Worm (Caenorhabditis elegans) whole organism, late embryonic: ENCODE results near the gene smg-8.

ENCODE experiments used
- C08G9.2 ChIP-seq: sonication (generic microtip); optimal IDR thresholded peaks from 2 replicates; lab custom pipeline; 2016; ENCODE audit warnings: mild to moderate bottlenecking, missing genetic modification characterization, moderate library complexity, missing compliant biosample characterization
- K02D7.2 ChIP-seq: sonication (generic microtip); optimal IDR thresholded peaks from 2 replicates; lab custom pipeline; 2017; ENCODE audit warnings: mild to moderate bottlenecking, missing genetic modification characterization, missing compliant biosample characterization
- K09A11.1 ChIP-seq: sonication (generic microtip); optimal IDR thresholded peaks from 2 replicates; lab custom pipeline; 2017; ENCODE audit warnings: antibody characterized with exemption, mild to moderate bottlenecking, missing genetic modification characterization, missing compliant biosample characterization; ENCODE audit not compliant: insufficient read depth
- T23F11.4 ChIP-seq: fragments of 200-800 bp; sonication (Bioruptor generic); optimal IDR thresholded peaks from 2 replicates; lab custom pipeline; 2018; ENCODE audit warnings: mild to moderate bottlenecking, missing genetic modification characterization, missing compliant biosample characterization
- Y22D7AL.16 ChIP-seq: sonication (generic microtip); optimal IDR thresholded peaks from 2 replicates; lab custom pipeline; 2016; ENCODE audit warnings: missing genetic modification characterization, missing compliant biosample characterization
- ama-1 ChIP-seq: fragments of 150-350 bp; optimal IDR thresholded peaks from 2 replicates; lab custom pipeline; 2014
- ceh-18 ChIP-seq: sonication (generic microtip); optimal IDR thresholded peaks from 2 replicates; lab custom pipeline; 2016; ENCODE audit warnings: missing genetic modification characterization, missing compliant biosample characterization
- ceh-2 ChIP-seq: sonication (generic microtip); optimal IDR thresholded peaks from 2 replicates; lab custom pipeline; 2016; ENCODE audit warnings: missing genotype, missing genetic modification characterization, missing compliant biosample characterization
- ceh-30 ChIP-seq: fragments of 150-350 bp; optimal IDR thresholded peaks from 2 replicates; lab custom pipeline; 2014; ENCODE audit warnings: missing biosample characterization, missing genetic modification characterization
- ceh-31 ChIP-seq: sonication (generic microtip); optimal IDR thresholded peaks from 2 replicates; lab custom pipeline; 2016; ENCODE audit warnings: missing genetic modification characterization, missing compliant biosample characterization
- ceh-34 ChIP-seq: sonication (generic microtip); optimal IDR thresholded peaks from 2 replicates; lab custom pipeline; 2016; ENCODE audit warnings: mild to moderate bottlenecking, missing genetic modification characterization, missing compliant biosample characterization
- ceh-45 ChIP-seq: fragments of 200-800 bp; sonication (Bioruptor generic); IDR thresholded peaks from 2 replicates; pipeline ENCODE4 v1.3.6; 2022; ENCODE audit warnings: missing genetic modification reagents, missing genetic modification characterization, missing compliant biosample characterization
- ceh-6 ChIP-seq: fragments of 200-800 bp; sonication (Bioruptor generic); optimal IDR thresholded peaks from 2 replicates; lab custom pipeline; 2018; ENCODE audit warnings: mild to moderate bottlenecking, missing genetic modification characterization, missing compliant biosample characterization
- dve-1 ChIP-seq: sonication (generic microtip); optimal IDR thresholded peaks from 2 replicates; lab custom pipeline; 2017; ENCODE audit warnings: antibody characterized with exemption, mild to moderate bottlenecking, missing genetic modification characterization, missing compliant biosample characterization
- fax-1 ChIP-seq: sonication (generic microtip); optimal IDR thresholded peaks from 2 replicates; lab custom pipeline; 2016; ENCODE audit warnings: missing genotype, missing genetic modification characterization, missing compliant biosample characterization
- hlh-13 ChIP-seq: fragments of 200-800 bp; sonication (Bioruptor generic); optimal IDR thresholded peaks from 2 replicates; lab custom pipeline; 2018; ENCODE audit warnings: mild to moderate bottlenecking, missing genetic modification characterization, missing compliant biosample characterization
- hlh-30 ChIP-seq: sonication (generic microtip); optimal IDR thresholded peaks from 2 replicates; lab custom pipeline; 2017; ENCODE audit warnings: antibody characterized with exemption, missing genetic modification characterization, missing compliant biosample characterization; ENCODE audit not compliant: insufficient read depth
- madf-2 ChIP-seq: sonication (generic microtip); optimal IDR thresholded peaks from 2 replicates; lab custom pipeline; 2017; ENCODE audit warnings: missing genetic modification characterization, missing compliant biosample characterization
- mec-3 ChIP-seq: sonication (generic microtip); optimal IDR thresholded peaks from 2 replicates; lab custom pipeline; 2016; ENCODE audit warnings: borderline replicate concordance, missing genetic modification characterization, missing compliant biosample characterization
- nhr-11 ChIP-seq: fragments of 150-350 bp; optimal IDR thresholded peaks from 2 replicates; lab custom pipeline; 2014; ENCODE audit warnings: missing biosample characterization, missing genetic modification characterization
- nhr-232 ChIP-seq: sonication (generic microtip); optimal IDR thresholded peaks from 2 replicates; lab custom pipeline; 2016; ENCODE audit warnings: missing genetic modification characterization, missing compliant biosample characterization
- npax-4 ChIP-seq: sonication (generic microtip); optimal IDR thresholded peaks from 2 replicates; lab custom pipeline; 2016; ENCODE audit warnings: missing genetic modification characterization, missing compliant biosample characterization
- odd-2 ChIP-seq: sonication (generic microtip); optimal IDR thresholded peaks from 2 replicates; lab custom pipeline; 2017; ENCODE audit warnings: antibody characterized with exemption, mild to moderate bottlenecking, missing genetic modification characterization, missing compliant biosample characterization
- pag-3 ChIP-seq: sonication (generic microtip); optimal IDR thresholded peaks from 2 replicates; lab custom pipeline; 2016; ENCODE audit warnings: missing compliant biosample characterization, missing genetic modification characterization, borderline replicate concordance
- pax-1 ChIP-seq: fragments of 150-350 bp; optimal IDR thresholded peaks from 2 replicates; lab custom pipeline; 2014; ENCODE audit warnings: missing biosample characterization, missing genetic modification characterization
- pqm-1 ChIP-seq: sonication (generic microtip); optimal IDR thresholded peaks from 2 replicates; lab custom pipeline; 2016; ENCODE audit warnings: missing genetic modification characterization, missing compliant biosample characterization
- pros-1 ChIP-seq: fragments of 150-350 bp; optimal IDR thresholded peaks from 2 replicates; lab custom pipeline; 2014; ENCODE audit warnings: missing biosample characterization, missing genetic modification reagents, missing genetic modification characterization
- sdc-2 ChIP-seq: sonication (generic microtip); optimal IDR thresholded peaks from 2 replicates; lab custom pipeline; 2016; ENCODE audit warnings: missing genotype, missing genetic modification characterization, missing compliant biosample characterization
- sox-2 ChIP-seq: fragments of 200-800 bp; sonication (Bioruptor generic); IDR thresholded peaks from 2 replicates; pipeline ENCODE4 v1.3.6; 2022; ENCODE audit warnings: missing genetic modification reagents, missing genetic modification characterization, missing compliant biosample characterization
- tbx-7 ChIP-seq: sonication (generic microtip); optimal IDR thresholded peaks from 2 replicates; lab custom pipeline; 2016; ENCODE audit warnings: missing genotype, missing genetic modification characterization, missing compliant biosample characterization
- ttx-3 ChIP-seq: sonication (generic microtip); optimal IDR thresholded peaks from 2 replicates; lab custom pipeline; 2016; ENCODE audit warnings: missing genetic modification reagents, missing genetic modification characterization, missing compliant biosample characterization
- unc-42 ChIP-seq: sonication (generic microtip); optimal IDR thresholded peaks from 2 replicates; lab custom pipeline; 2016; ENCODE audit warnings: missing genotype, missing genetic modification characterization, missing compliant biosample characterization
- unc-55 ChIP-seq: sonication (generic microtip); optimal IDR thresholded peaks from 2 replicates; lab custom pipeline; 2017; ENCODE audit warnings: missing biosample characterization, missing genetic modification reagents, missing genetic modification characterization
- unc-86 ChIP-seq: sonication (generic microtip); optimal IDR thresholded peaks from 2 replicates; lab custom pipeline; 2016; ENCODE audit warnings: missing genetic modification characterization, missing compliant biosample characterization

Gene smg-8

DNA sequence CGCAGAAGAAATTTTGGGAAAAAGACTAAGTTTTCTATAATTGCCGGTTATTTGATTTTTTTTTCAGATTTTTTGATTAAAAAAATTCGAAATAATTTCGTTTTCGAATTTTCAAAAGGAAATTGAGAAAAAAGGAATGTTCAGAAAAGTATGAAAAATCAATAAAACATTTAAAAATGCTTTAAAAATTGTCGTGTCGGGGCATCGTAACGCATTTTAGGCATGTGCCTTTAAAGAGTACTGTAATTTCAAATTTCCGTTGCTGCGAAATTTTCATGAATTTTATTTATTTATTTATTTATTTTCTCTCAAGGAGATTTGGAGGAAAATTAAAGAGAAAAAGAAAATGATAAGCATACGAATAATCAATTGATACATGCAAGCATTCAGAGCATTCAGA lies 27.5 kb upstream of the smg-8 start:
- TF ChIP-seq tbx-7 (tag; lab: Kevin White, UChicago) = no peak
- TF ChIP-seq T23F11.4 = no peak
- no peak for TF ChIP-seq odd-2
- TF ChIP-seq ceh-45 (GFP tag; lab: Robert Waterston, UW) = no peak
- TF ChIP-seq mec-3 = no peak
- TF ChIP-seq ttx-3 = no peak
- no peak for TF ChIP-seq hlh-13 (GFP tag; lab: Kevin White, UChicago)
- TF ChIP-seq npax-4 (tag; lab: Kevin White, UChicago) = no peak
- TF ChIP-seq ceh-30 (tag; lab: Kevin White, UChicago) = no peak
- TF ChIP-seq ceh-6 = no peak
- TF ChIP-seq sox-2 (GFP tag; lab: Robert Waterston, UW) = no peak

DNA sequence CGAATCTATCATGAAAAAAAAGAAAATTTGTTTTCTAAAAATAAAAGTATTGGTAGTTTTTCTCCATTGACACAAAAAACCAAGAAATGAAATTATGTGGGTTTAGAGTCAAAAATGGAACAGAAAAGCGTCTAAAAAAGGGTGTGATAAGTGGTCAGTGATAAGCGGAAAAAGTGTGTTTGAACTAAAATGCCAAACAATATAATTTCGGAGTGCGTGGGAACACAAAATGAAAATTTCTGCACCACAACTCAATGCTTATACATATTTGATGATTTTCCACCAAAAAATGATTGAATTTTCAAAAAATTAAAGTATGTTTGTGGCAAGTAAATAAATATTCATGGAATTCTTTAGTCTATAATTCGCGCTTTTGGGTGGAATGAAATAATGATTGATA lies 25.8 kb upstream of the smg-8 start:
- TF ChIP-seq sdc-2 = no peak
- no peak for TF ChIP-seq nhr-11 (tag; lab: Kevin White, UChicago)
- no peak for TF ChIP-seq ceh-34
- no peak for TF ChIP-seq ceh-18 (tag; lab: Kevin White, UChicago)
- TF ChIP-seq ceh-31 (tag; lab: Kevin White, UChicago) = no peak
- no peak for TF ChIP-seq Y22D7AL.16 (tag; lab: Kevin White, UChicago)
- TF ChIP-seq fax-1 = no peak
- no peak for TF ChIP-seq hlh-30 (tag; lab: Kevin White, UChicago)
- TF ChIP-seq ceh-2 (tag; lab: Kevin White, UChicago) = no peak

DNA sequence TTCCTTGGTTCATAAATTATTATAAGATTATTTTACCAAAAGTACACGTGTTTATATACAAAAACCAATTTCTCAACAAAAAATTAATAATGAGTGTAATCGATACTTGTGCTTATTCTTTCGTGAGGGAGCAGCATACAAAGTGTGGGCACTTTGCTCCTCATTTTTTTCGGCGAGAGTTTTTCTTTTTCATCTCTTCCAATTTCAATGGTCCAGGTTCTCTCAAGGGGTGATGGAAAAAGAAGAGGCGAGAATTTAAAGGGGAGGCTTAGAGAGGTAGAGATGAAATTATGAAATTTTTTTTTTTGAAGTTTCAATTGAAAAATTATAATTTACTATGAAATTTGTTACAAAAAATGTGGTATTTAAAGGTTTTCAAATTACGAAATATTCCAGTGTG lies 24.2 kb upstream of the smg-8 start:
- TF ChIP-seq npax-4 (tag; lab: Kevin White, UChicago) (no peak), mec-3 (no peak), C08G9.2 (no peak), T23F11.4 (no peak), odd-2 (no peak), madf-2 (tag; lab: Kevin White, UChicago) (no peak), pag-3 (tag; lab: Kevin White, UChicago) (no peak), K02D7.2 (no peak), pax-1 (tag; lab: Kevin White, UChicago) (no peak), unc-86 (tag; lab: Kevin White, UChicago) (no peak), sdc-2 (no peak), nhr-11 (tag; lab: Kevin White, UChicago) (no peak)
- TF ChIP-seq, all 69 proteins: peak for 0

DNA sequence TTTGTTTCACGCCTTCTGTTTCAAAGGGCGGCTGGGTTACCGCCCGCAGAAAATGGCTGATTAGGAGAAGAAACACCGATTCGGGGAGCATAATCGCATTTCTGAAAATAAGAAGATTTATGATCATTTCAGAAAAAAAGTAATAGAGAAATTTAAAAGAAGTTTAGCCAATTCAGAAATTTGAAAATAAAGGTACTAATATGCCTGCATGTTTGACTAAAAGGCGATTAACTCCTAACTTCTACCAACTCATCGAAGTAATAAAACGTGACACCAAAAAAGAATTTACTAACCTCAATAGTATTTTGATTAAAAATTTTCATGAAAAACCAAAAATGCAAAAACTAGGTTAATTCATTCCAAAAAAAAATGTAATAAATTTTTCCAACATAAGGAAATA lies 16.4 kb upstream of the smg-8 start, which contains the start of gene plx-2:
TSS of gene plx-2 (minus strand) at position 101 of the 400 bp plus-strand sequence.
- TF ChIP-seq pqm-1 (no peak), T23F11.4 (no peak), pag-3 (tag; lab: Kevin White, UChicago) (no peak), ama-1 (lab: Kevin White, UChicago) (no peak), K09A11.1 (tag; lab: Kevin White, UChicago) (no peak), pax-1 (tag; lab: Kevin White, UChicago) (no peak), ceh-6 (no peak), dve-1 (tag; lab: Kevin White, UChicago) (no peak)

DNA sequence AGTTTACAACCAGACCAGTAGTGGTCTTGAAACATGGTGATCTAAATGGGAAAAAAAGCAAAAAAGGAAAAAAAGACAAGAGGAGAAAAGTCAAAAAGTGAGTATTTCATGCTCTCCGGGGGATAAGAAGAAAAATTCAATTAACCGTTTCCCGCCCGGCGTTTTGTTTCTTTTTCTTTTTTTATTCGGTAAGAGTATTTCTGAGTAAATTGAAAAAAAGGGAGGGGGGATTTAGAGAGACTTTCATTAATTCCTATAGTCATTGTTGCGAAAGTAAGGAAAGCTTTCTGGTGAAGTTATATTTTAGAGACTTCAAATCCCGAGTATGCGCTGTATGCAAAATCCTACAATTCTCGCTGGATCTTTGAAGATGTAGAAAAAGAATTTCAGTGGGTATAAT lies 13.5 kb upstream of the smg-8 start:
- TF ChIP-seq unc-42 (tag; lab: Kevin White, UChicago) (peak; percentile 43), nhr-11 (tag; lab: Kevin White, UChicago) (no peak)

DNA sequence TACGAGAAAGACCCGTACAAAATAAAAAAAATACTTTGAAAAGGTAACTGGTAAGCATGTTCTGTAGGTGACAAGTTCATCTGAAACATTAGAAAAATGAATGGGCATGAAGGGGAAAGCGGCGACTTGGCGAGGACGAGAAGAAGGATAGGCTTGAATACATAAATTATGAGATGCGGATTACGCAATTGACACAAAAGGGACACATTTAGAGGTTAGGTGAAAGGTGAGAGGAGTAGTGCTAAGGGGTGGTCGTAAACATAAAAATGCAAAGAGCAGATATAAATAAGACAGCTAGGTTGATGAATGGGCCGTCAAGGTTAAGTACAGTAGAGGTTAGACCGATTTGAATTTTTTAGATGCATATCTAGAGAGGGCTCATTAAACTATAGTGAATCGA lies 12.4 kb upstream of the smg-8 start:
- TF ChIP-seq madf-2 (tag; lab: Kevin White, UChicago) = no peak
- TF ChIP-seq unc-86 (tag; lab: Kevin White, UChicago) = no peak
- no peak for TF ChIP-seq pros-1 (tag; lab: Kevin White, UChicago)
- TF ChIP-seq unc-55 (GFP tag; lab: Kevin White, UChicago) = peak; percentile 70
- no peak for TF ChIP-seq hlh-30 (tag; lab: Kevin White, UChicago)
- no peak for TF ChIP-seq nhr-11 (tag; lab: Kevin White, UChicago)
- no peak for TF ChIP-seq nhr-232 (tag; lab: Kevin White, UChicago)
- TF ChIP-seq ceh-45 (GFP tag; lab: Robert Waterston, UW) = no peak
